Fruit fly (Drosophila melanogaster) whole organism, embryonic: ENCODE results near the gene CG43293.

Experiments
- Atf-2 ChIP-seq: fragments of 200-800 bp; sonication (Bioruptor generic); optimal IDR thresholded peaks from 2 replicates; lab custom pipeline; 2016; ENCODE audit warnings: missing biosample characterization, missing genetic modification characterization
- CG10366 ChIP-seq: fragments of 200-800 bp; sonication (Bioruptor generic); IDR thresholded peaks from 2 replicates; pipeline ENCODE4 v1.3.6; 2022; ENCODE audit warnings: missing biosample characterization, missing genetic modification characterization
- CG12155 ChIP-seq: fragments of 200-800 bp; sonication (Bioruptor generic); optimal IDR thresholded peaks from 3 replicates; lab custom pipeline; 2016; ENCODE audit warnings: missing biosample characterization, missing genetic modification characterization
- CG12391 ChIP-seq: fragments of 200-800 bp; sonication (Bioruptor generic); optimal IDR thresholded peaks from 3 replicates; lab custom pipeline; 2018; ENCODE audit warnings: missing biosample characterization, mild to moderate bottlenecking, missing genetic modification characterization, moderate library complexity
- CG14667 ChIP-seq: fragments of 200-800 bp; sonication (Bioruptor generic); IDR thresholded peaks from 2 replicates; pipeline ENCODE4 v1.3.6; 2022; ENCODE audit warnings: missing biosample characterization, missing genetic modification characterization
- CG15011 ChIP-seq: fragments of 200-800 bp; sonication (Bioruptor generic); optimal IDR thresholded peaks from 3 replicates; lab custom pipeline; 2018; ENCODE audit warnings: missing biosample characterization, mild to moderate bottlenecking, missing genetic modification characterization
- CG15479 ChIP-seq: fragments of 200-800 bp; sonication (Bioruptor generic); optimal IDR thresholded peaks from 3 replicates; lab custom pipeline; 2019; ENCODE audit warnings: missing biosample characterization, mild to moderate bottlenecking, missing genetic modification characterization, moderate library complexity
- CG17612 ChIP-seq: fragments of 200-800 bp; sonication (Bioruptor generic); IDR thresholded peaks from 2 replicates; pipeline ENCODE4 v1.3.6; 2022; ENCODE audit warnings: missing biosample characterization, missing genetic modification characterization
- CG2116 ChIP-seq: fragments of 200-800 bp; sonication (Bioruptor generic); optimal IDR thresholded peaks from 3 replicates; lab custom pipeline; 2018; ENCODE audit warnings: missing biosample characterization, mild to moderate bottlenecking, missing genetic modification characterization
- CG2875 ChIP-seq: fragments of 200-800 bp; sonication (Bioruptor generic); optimal IDR thresholded peaks from 2 replicates; lab custom pipeline; 2017; ENCODE audit warnings: missing biosample characterization, mild to moderate bottlenecking, missing genetic modification characterization, missing genetic modification reagents
- CG34224 ChIP-seq: fragments of 200-800 bp; sonication (Bioruptor generic); IDR thresholded peaks from 3 replicates; pipeline ENCODE4 v1.3.6; 2022; ENCODE audit warnings: missing biosample characterization, missing genetic modification characterization; ENCODE audit not compliant: partially characterized antibody
- CG34376 ChIP-seq: fragments of 200-800 bp; sonication (Bioruptor generic); optimal IDR thresholded peaks from 2 replicates; lab custom pipeline; 2018; ENCODE audit warnings: missing biosample characterization, mild to moderate bottlenecking, missing genetic modification characterization
- CG8478 ChIP-seq: fragments of >200 bp; optimal IDR thresholded peaks from 2 replicates; lab custom pipeline; 2018
- CG9437 ChIP-seq: fragments of 200-800 bp; sonication (Bioruptor generic); optimal IDR thresholded peaks from 2 replicates; lab custom pipeline; 2018; ENCODE audit warnings: missing biosample characterization, mild to moderate bottlenecking, missing genetic modification characterization
- CG9727 ChIP-seq: fragments of 200-800 bp; sonication (Bioruptor generic); optimal IDR thresholded peaks from 3 replicates; lab custom pipeline; 2017; ENCODE audit warnings: missing biosample characterization, mild to moderate bottlenecking, missing genetic modification characterization
- CG9797 ChIP-seq: fragments of 200-800 bp; sonication (Bioruptor generic); optimal IDR thresholded peaks from 3 replicates; lab custom pipeline; 2018; ENCODE audit warnings: missing biosample characterization, mild to moderate bottlenecking, missing genetic modification characterization
- CHES-1-like ChIP-seq: fragments of 200-800 bp; sonication (Bioruptor generic); optimal IDR thresholded peaks from 2 replicates; lab custom pipeline; 2016; ENCODE audit warnings: missing biosample characterization, missing genetic modification characterization
- Camta ChIP-seq: fragments of 200-800 bp; sonication (Bioruptor generic); optimal IDR thresholded peaks from 2 replicates; lab custom pipeline; 2016; ENCODE audit warnings: missing biosample characterization, missing genetic modification characterization
- Dp ChIP-seq: fragments of 200-800 bp; sonication (Bioruptor generic); optimal IDR thresholded peaks from 2 replicates; lab custom pipeline; 2018; ENCODE audit warnings: missing biosample characterization, mild to moderate bottlenecking, missing genetic modification characterization, moderate library complexity
- Elba2 ChIP-seq: fragments of 200-800 bp; sonication (Bioruptor generic); optimal IDR thresholded peaks from 3 replicates; lab custom pipeline; 2016; ENCODE audit warnings: missing biosample characterization, missing genetic modification characterization
- Hr51 ChIP-seq, 2 experiments: fragments of 200-800 bp; sonication (Bioruptor generic); optimal IDR thresholded peaks; 2 replicates in 1 of 2; 3 replicates in 1 of 2; lab custom pipeline; 2016 to 2018; ENCODE audit warnings: missing biosample characterization in 2 of 2, missing genetic modification characterization in 2 of 2, mild to moderate bottlenecking in 1 of 2, moderate library complexity in 1 of 2
- Hsf ChIP-seq: fragments of 200-800 bp; sonication (Bioruptor generic); optimal IDR thresholded peaks from 3 replicates; lab custom pipeline; 2016; ENCODE audit warnings: missing biosample characterization, missing genetic modification characterization
- MESR4 ChIP-seq: fragments of 200-800 bp; sonication (Bioruptor generic); optimal IDR thresholded peaks from 2 replicates; lab custom pipeline; 2018; ENCODE audit warnings: missing biosample characterization, mild to moderate bottlenecking, missing genetic modification characterization, moderate library complexity
- Mad ChIP-seq: fragments of 200-800 bp; sonication (Bioruptor generic); optimal IDR thresholded peaks from 2 replicates; lab custom pipeline; 2016; ENCODE audit warnings: missing biosample characterization, missing genetic modification characterization
- Mrtf ChIP-seq: fragments of 200-800 bp; sonication (Bioruptor generic); IDR thresholded peaks from 3 replicates; pipeline ENCODE4 v1.3.6; 2022; ENCODE audit warnings: missing biosample characterization, missing genetic modification characterization
- Pdp1 ChIP-seq, 2 experiments: fragments of 200-800 bp; sonication (Bioruptor generic); optimal IDR thresholded peaks; 3 replicates each; lab custom pipeline; 2016; ENCODE audit warnings: missing biosample characterization in 2 of 2, missing genetic modification characterization in 2 of 2, mild to moderate bottlenecking in 1 of 2, moderate library complexity in 1 of 2
- TFAM ChIP-seq: fragments of 200-800 bp; sonication (Bioruptor generic); optimal IDR thresholded peaks from 2 replicates; lab custom pipeline; 2017; ENCODE audit warnings: missing biosample characterization, missing genetic modification characterization, inconsistent platforms
- YL-1 ChIP-seq: fragments of 200-800 bp; sonication (Bioruptor generic); optimal IDR thresholded peaks from 3 replicates; lab custom pipeline; 2017; ENCODE audit warnings: missing biosample characterization, mild to moderate bottlenecking, missing genetic modification characterization
- danr ChIP-seq: fragments of 200-800 bp; sonication (Bioruptor generic); IDR thresholded peaks from 2 replicates; pipeline ENCODE4 v1.3.6; 2022; ENCODE audit warnings: missing biosample characterization, missing genetic modification characterization
- fu2 ChIP-seq: fragments of 200-800 bp; sonication (Bioruptor generic); optimal IDR thresholded peaks from 2 replicates; lab custom pipeline; 2016; ENCODE audit warnings: missing biosample characterization, missing genetic modification characterization
- gce ChIP-seq: fragments of 200-800 bp; sonication (Bioruptor generic); IDR thresholded peaks from 3 replicates; pipeline ENCODE4 v1.3.6; 2022; ENCODE audit warnings: missing biosample characterization, missing genetic modification characterization
- inv ChIP-seq: fragments of 200-800 bp; sonication (Bioruptor generic); IDR thresholded peaks from 2 replicates; pipeline ENCODE4 v1.3.6; 2022; ENCODE audit warnings: missing biosample characterization, missing genetic modification characterization; ENCODE audit not compliant: partially characterized antibody
- knrl ChIP-seq: fragments of 200-800 bp; sonication (Bioruptor generic); IDR thresholded peaks from 3 replicates; pipeline ENCODE4 v1.3.6; 2022; ENCODE audit warnings: missing biosample characterization, missing genetic modification characterization; ENCODE audit not compliant: partially characterized antibody
- lov ChIP-seq, 2 experiments: fragments of 200-800 bp in 1 of 2; fragments of >200 bp in 1 of 2; sonication (Bioruptor generic) in 1 of 2; IDR thresholded peaks in 1 of 2; optimal IDR thresholded peaks in 1 of 2; 2 replicates in 1 of 2; 3 replicates in 1 of 2; pipeline versions ENCODE4 v1.3.6 to Lab custom; 2017 to 2022; ENCODE audit warnings: missing biosample characterization in 1 of 2, missing genetic modification characterization in 1 of 2
- maf-S ChIP-seq: fragments of 200-800 bp; sonication (Bioruptor generic); optimal IDR thresholded peaks from 2 replicates; lab custom pipeline; 2016; ENCODE audit warnings: missing biosample characterization, missing genetic modification characterization
- mam ChIP-seq: fragments of 200-800 bp; sonication (Bioruptor generic); optimal IDR thresholded peaks from 3 replicates; lab custom pipeline; 2016; ENCODE audit warnings: missing biosample characterization, missing genetic modification characterization
- nerfin-1 ChIP-seq: fragments of 200-800 bp; sonication (Bioruptor generic); optimal IDR thresholded peaks from 3 replicates; lab custom pipeline; 2019; ENCODE audit warnings: missing biosample characterization, mild to moderate bottlenecking, missing genetic modification characterization, moderate library complexity
- nerfin-2 ChIP-seq: fragments of 200-800 bp; sonication (Bioruptor generic); IDR thresholded peaks from 2 replicates; pipeline ENCODE4 v1.3.6; 2022; ENCODE audit warnings: missing biosample characterization, missing genetic modification characterization; ENCODE audit not compliant: partially characterized antibody
- onecut ChIP-seq: fragments of 200-800 bp; sonication (Bioruptor generic); IDR thresholded peaks from 2 replicates; pipeline ENCODE4 v1.3.6; 2022; ENCODE audit warnings: missing biosample characterization, missing genetic modification characterization
- pros ChIP-seq: fragments of 200-800 bp; sonication (Bioruptor generic); optimal IDR thresholded peaks from 3 replicates; lab custom pipeline; 2019; ENCODE audit warnings: missing biosample characterization, mild to moderate bottlenecking, missing genetic modification characterization, moderate library complexity
- row ChIP-seq: fragments of 200-800 bp; sonication (Bioruptor generic); IDR thresholded peaks from 3 replicates; pipeline ENCODE4 v1.3.6; 2022; ENCODE audit warnings: missing biosample characterization, missing genetic modification characterization
- sens ChIP-seq: fragments of 200-800 bp; sonication (Bioruptor generic); peaks from one replicate; lab custom pipeline; 2016; ENCODE audit warnings: missing biosample characterization, missing genetic modification characterization
- shn ChIP-seq: fragments of 200-800 bp; sonication (Bioruptor generic); optimal IDR thresholded peaks from 3 replicates; lab custom pipeline; 2016; ENCODE audit warnings: missing biosample characterization, missing genetic modification characterization
- sisA ChIP-seq: fragments of 200-800 bp; sonication (Bioruptor generic); IDR thresholded peaks from 2 replicates; pipeline ENCODE4 v1.3.6; 2022; ENCODE audit warnings: missing biosample characterization, missing genetic modification characterization
- ssp ChIP-seq: fragments of 200-800 bp; sonication (Bioruptor generic); IDR thresholded peaks from 2 replicates; pipeline ENCODE4 v1.3.6; 2022; ENCODE audit warnings: missing biosample characterization, missing genetic modification characterization
- stwl ChIP-seq: fragments of 200-800 bp; sonication (Bioruptor generic); optimal IDR thresholded peaks from 3 replicates; lab custom pipeline; 2018; ENCODE audit warnings: missing biosample characterization, mild to moderate bottlenecking, missing genetic modification characterization, moderate library complexity
- tio ChIP-seq: fragments of 200-800 bp; sonication (Bioruptor generic); optimal IDR thresholded peaks from 2 replicates; lab custom pipeline; 2017; ENCODE audit warnings: missing biosample characterization, missing genetic modification characterization, inconsistent platforms
- trem ChIP-seq: fragments of 200-800 bp; optimal IDR thresholded peaks from 3 replicates; lab custom pipeline; 2019; ENCODE audit warnings: missing biosample characterization, mild to moderate bottlenecking, missing genetic modification characterization, moderate library complexity
- unc-4 ChIP-seq: fragments of 200-800 bp; sonication (Bioruptor generic); IDR thresholded peaks from 2 replicates; pipeline ENCODE4 v1.3.6; 2022; ENCODE audit warnings: missing biosample characterization, missing genetic modification characterization; ENCODE audit not compliant: partially characterized antibody
- zen2 ChIP-seq: fragments of 200-800 bp; sonication (Bioruptor generic); IDR thresholded peaks from 3 replicates; pipeline ENCODE4 v1.3.6; 2022; ENCODE audit warnings: missing biosample characterization, missing genetic modification characterization; ENCODE audit not compliant: partially characterized antibody

CG43293 gene

DNA sequence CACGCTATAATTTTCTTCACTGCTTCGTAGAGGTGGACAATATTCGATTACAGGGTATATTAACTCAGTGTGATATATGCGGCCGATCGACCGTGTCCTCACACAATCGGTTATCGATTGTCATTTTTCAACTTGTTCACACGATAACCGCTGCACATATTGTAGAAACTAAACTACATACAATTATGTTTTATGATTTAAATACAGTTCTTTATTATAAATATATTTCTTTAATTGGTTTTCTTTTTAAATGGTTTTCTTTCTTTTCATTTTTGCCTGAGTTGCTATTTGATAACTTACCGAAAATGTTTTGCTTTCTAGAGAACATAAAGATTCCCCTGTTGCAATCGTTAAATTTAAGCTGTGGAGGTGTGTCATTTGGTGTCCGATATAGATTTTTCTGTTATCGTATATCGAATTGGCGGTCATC, 11.1 kb upstream of the CG43293 start, which contains the start of the genes fmt and CG7376 (continued):
- TF ChIP-seq Mad (GFP tag; lab: Kevin White, UChicago) (no peak), Atf-2 (GFP tag; lab: Kevin White, UChicago) (no peak), CG2116 (GFP tag; lab: Kevin White, UChicago) (peak; percentile 93), Hr51 (GFP tag; optimal IDR thresholded peaks at IDR 0.05; lab: Kevin White, UChicago) (no peak), Mrtf (GFP tag; lab: Robert Waterston, UW) (no peak), ssp (GFP tag; lab: Robert Waterston, UW) (peak; percentile 93), CG15011 (GFP tag; lab: Kevin White, UChicago) (no peak), CG17612 (GFP tag; lab: Robert Waterston, UW) (no peak), stwl (peak; percentile 86), CG34224 (peak; percentile 69; the same call in 2 of the 3 replicates), YL-1 (GFP tag; lab: Kevin White, UChicago) (peak; percentile 78), danr (GFP tag; lab: Robert Waterston, UW) (no peak), CG9797 (GFP tag; lab: Kevin White, UChicago) (peak; percentile 16), onecut (GFP tag; lab: Robert Waterston, UW) (no peak), tio (no peak), Hsf (peak; percentile 20), CG34376 (GFP tag; lab: Kevin White, UChicago) (no peak), CG2875 (GFP tag; lab: Kevin White, UChicago) (no peak), Camta (GFP tag; lab: Kevin White, UChicago) (no peak), CG15479 (GFP tag; lab: Kevin White, UChicago) (peak; percentile 36), maf-S (no peak), CG12391 (tag; lab: Kevin White, UChicago) (peak; percentile 68), trem (tag; lab: Kevin White, UChicago) (peak; percentile 72), mam (GFP tag; lab: Kevin White, UChicago) (peak; percentile 3), fu2 (GFP tag; lab: Kevin White, UChicago) (no peak), nerfin-1 (tag; lab: Kevin White, UChicago) (peak; percentile 28), gce (GFP tag; lab: Robert Waterston, UW) (no peak), sisA (GFP tag; lab: Robert Waterston, UW) (no peak), CG14667 (GFP tag; lab: Robert Waterston, UW) (no peak), TFAM (GFP tag; lab: Kevin White, UChicago) (no peak), sens (GFP tag; lab: Kevin White, UChicago) (no peak), nerfin-2 (GFP tag; lab: Robert Waterston, UW) (peak; percentile 90), CG8478 (lab: Kevin White, UChicago) (no peak), Dp (GFP tag; lab: Kevin White, UChicago) (peak; percentile 64), shn (GFP tag; lab: Kevin White, UChicago) (no peak), MESR4 (GFP tag; lab: Kevin White, UChicago) (no peak), CG10366 (GFP tag; lab: Robert Waterston, UW) (no peak), CG9727 (GFP tag; lab: Kevin White, UChicago) (no peak), pros (GFP tag; lab: Kevin White, UChicago) (no peak), Pdp1 (GFP tag; optimal IDR thresholded peaks at IDR 0.05; lab: Kevin White, UChicago) (no peak), row (GFP tag; lab: Robert Waterston, UW) (peak; percentile 89), CG9437 (GFP tag; lab: Kevin White, UChicago) (peak; percentile 4), zen2 (GFP tag; lab: Robert Waterston, UW) (peak; percentile 54; the same call in 1 of the 3 replicates), inv (GFP tag; lab: Robert Waterston, UW) (peak; percentile 66), unc-4 (peak; percentile 56; the same call in 1 of the 2 replicates), lov (optimal IDR thresholded peaks at IDR 0.05; lab: Kevin White, UChicago) (no peak), lov (GFP tag; IDR thresholded peaks at IDR 0.05; lab: Robert Waterston, UW) (no peak), Elba2 (no peak), CG12155 (GFP tag; lab: Kevin White, UChicago) (peak; percentile 49), CHES-1-like (no peak), knrl (GFP tag; lab: Robert Waterston, UW) (peak; percentile 76)
